Worm (Caenorhabditis elegans): Measurements from ENCODE around the gene F38B7.2.
A peak's percentile ranks its signal among the peaks of the same experiment; 100 is the strongest.

Gene F38B7.2

DNA sequence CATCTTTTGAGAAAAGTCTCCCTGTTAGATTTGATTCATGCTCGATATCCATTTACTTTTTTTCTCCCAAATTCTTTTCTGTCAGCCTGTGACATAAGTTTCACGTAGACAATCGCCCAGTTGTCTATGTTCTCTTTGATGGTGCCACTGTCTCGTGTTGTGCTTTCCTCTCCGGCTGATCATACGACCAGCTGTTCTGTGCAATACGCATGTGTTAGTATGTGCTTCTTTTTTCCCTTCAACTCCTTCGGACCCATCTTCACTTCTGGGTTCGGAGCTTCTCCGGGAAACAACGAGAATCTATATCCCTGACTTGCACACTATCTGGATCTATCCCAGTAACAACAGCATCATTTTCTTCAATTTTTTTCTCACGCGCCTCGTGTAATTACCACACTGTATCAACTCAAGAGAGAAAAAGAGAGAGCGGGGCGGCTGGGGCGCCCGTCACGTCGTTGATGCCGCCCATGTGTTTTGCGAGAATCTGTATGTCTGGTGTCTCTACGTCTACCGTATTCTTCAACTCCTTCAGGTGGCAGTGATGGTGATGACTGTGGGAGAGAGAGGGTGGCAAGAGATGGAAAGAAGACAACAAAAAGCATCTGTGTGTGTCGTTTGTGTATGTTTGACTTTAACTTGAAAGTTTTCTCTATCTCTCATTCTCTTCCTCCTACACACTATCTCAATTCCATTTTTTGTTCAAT lies 11.8 kb upstream of the F38B7.2 start (continued):
- TF ChIP-seq nfya-1 (tag; optimal IDR thresholded peaks at IDR 0.05): no peak
- TF ChIP-seq tbx-7 (tag; optimal IDR thresholded peaks at IDR 0.05): no peak
- TF ChIP-seq ceh-22 (tag; optimal IDR thresholded peaks at IDR 0.05): no peak
- TF ChIP-seq mec-3 (tag; optimal IDR thresholded peaks at IDR 0.05; ENCODE audit: borderline replicate concordance): no peak
- no peak for TF ChIP-seq unc-42 (tag; optimal IDR thresholded peaks at IDR 0.05)
- no peak for TF ChIP-seq pax-1 (tag; optimal IDR thresholded peaks at IDR 0.05)
- no peak for TF ChIP-seq ceh-34 (tag; optimal IDR thresholded peaks at IDR 0.05)
- TF ChIP-seq unc-86 (tag; optimal IDR thresholded peaks at IDR 0.05): no peak
- no peak for TF ChIP-seq zip-5 (tag; optimal IDR thresholded peaks at IDR 0.05)
- TF ChIP-seq elt-4 (tag; optimal IDR thresholded peaks at IDR 0.05): no peak
- TF ChIP-seq hlh-13 (GFP tag; optimal IDR thresholded peaks at IDR 0.05): no peak
- peak; percentile 44 for TF ChIP-seq ceh-31 (tag; optimal IDR thresholded peaks at IDR 0.05)
- peak; percentile 30 for TF ChIP-seq ztf-16 (tag; optimal IDR thresholded peaks at IDR 0.05)
- no peak for TF ChIP-seq pat-9 (tag; optimal IDR thresholded peaks at IDR 0.05)
- peak; percentile 22 for TF ChIP-seq C08G9.2 (tag; optimal IDR thresholded peaks at IDR 0.05)
- TF ChIP-seq dve-1 (tag; optimal IDR thresholded peaks at IDR 0.05): no peak
- TF ChIP-seq rnt-1 (tag; optimal IDR thresholded peaks at IDR 0.05): peak; percentile 55
- TF ChIP-seq hlh-8 (tag; optimal IDR thresholded peaks at IDR 0.05): peak; percentile 92
- TF ChIP-seq madf-2 (tag; optimal IDR thresholded peaks at IDR 0.05): no peak
- no peak for TF ChIP-seq ahr-1 (tag; optimal IDR thresholded peaks at IDR 0.05)
- no peak for TF ChIP-seq fkh-6 (tag; optimal IDR thresholded peaks at IDR 0.05)
- no peak for TF ChIP-seq pag-3 (tag; optimal IDR thresholded peaks at IDR 0.05; ENCODE audit: borderline replicate concordance)
- TF ChIP-seq sdc-2 (tag; optimal IDR thresholded peaks at IDR 0.05): peak; percentile 30
- TF ChIP-seq pha-4 (tag; optimal IDR thresholded peaks at IDR 0.05): no peak
- TF ChIP-seq ttx-3 (tag; optimal IDR thresholded peaks at IDR 0.05): no peak
- no peak for TF ChIP-seq ceh-45 (GFP tag; IDR thresholded peaks at IDR 0.05)
- no peak for TF ChIP-seq K09A11.1 (tag; optimal IDR thresholded peaks at IDR 0.05; ENCODE audit: insufficient read depth)

ce11 chrV:11532535-11532853 lies 11.3 kb upstream of the F38B7.2 start:
- TF ChIP-seq pha-2 (tag; optimal IDR thresholded peaks at IDR 0.05): no peak
- no peak for TF ChIP-seq zip-5 (tag; optimal IDR thresholded peaks at IDR 0.05)
- no peak for TF ChIP-seq dve-1 (tag; optimal IDR thresholded peaks at IDR 0.05)
- TF ChIP-seq gmeb-2 (tag; optimal IDR thresholded peaks at IDR 0.05): no peak
- TF ChIP-seq pag-3 (tag; optimal IDR thresholded peaks at IDR 0.05; ENCODE audit: borderline replicate concordance): no peak
- TF ChIP-seq unc-86 (tag; optimal IDR thresholded peaks at IDR 0.05): no peak
- no peak for TF ChIP-seq elt-2 (tag; optimal IDR thresholded peaks at IDR 0.05)
- no peak for TF ChIP-seq odd-2 (tag; optimal IDR thresholded peaks at IDR 0.05)
- TF ChIP-seq syd-9 (tag; optimal IDR thresholded peaks at IDR 0.05): no peak
- no peak for TF ChIP-seq ceh-45 (GFP tag; IDR thresholded peaks at IDR 0.05)
- TF ChIP-seq ttx-3 (tag; optimal IDR thresholded peaks at IDR 0.05): no peak
- TF ChIP-seq ceh-6 (GFP tag; optimal IDR thresholded peaks at IDR 0.05): no peak
- no peak for TF ChIP-seq K09A11.1 (tag; optimal IDR thresholded peaks at IDR 0.05; ENCODE audit: insufficient read depth)

DNA sequence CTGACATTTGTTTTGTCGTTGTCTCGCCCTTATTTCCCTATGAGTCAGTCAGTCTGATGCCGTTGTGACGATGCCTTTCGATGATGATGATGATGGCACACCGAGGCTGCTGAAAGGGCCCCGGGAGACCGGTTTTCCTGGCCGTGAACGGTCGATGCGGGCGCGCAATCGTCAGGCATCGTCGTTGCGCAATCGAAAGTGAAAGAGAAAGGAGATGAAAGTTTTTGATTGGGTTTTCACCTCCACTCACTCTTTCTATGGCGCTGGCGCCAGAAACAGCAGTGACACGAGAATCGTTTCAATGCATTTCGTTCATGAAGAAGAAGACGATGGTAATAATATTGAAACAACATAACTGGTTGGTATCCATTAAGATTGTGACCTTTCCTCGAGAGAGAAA lies 10.8 kb upstream of the F38B7.2 start:
- TF ChIP-seq K09A11.1 (tag; optimal IDR thresholded peaks at IDR 0.05; ENCODE audit: insufficient read depth): no peak

DNA sequence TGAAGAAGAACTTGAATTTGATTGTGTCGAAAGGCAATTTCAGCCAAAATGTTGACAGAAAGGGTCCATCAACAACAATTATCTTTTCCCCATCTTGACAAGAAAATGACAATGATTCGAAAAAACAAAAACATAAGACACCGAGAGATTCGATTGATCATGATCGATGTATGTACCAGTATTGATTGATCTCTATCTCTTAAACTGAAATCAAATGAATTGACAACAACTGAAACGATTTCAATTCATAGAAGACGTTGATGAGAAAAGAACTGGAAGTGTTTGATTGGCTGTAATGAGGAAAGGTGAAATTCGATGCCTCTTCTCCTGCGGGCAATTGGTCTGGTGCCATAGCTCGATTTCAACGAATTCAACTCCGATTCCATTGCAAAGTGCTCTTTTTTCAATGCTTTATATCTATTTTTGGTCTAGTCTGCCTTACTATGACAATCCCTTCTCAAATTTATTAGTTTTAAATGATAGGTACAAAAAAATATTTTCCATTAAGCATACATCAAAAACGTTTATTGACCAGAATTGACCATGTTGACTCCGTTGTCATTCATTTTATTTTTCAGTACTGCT lies 10.3 kb upstream of the F38B7.2 start:
- TF ChIP-seq ceh-9 (tag; optimal IDR thresholded peaks at IDR 0.05) (no peak), ceh-6 (GFP tag; optimal IDR thresholded peaks at IDR 0.05) (no peak)

Data from whole organism, late embryonic.